Worm (Caenorhabditis elegans): ENCODE results near the gene Y57G11C.36.

Y57G11C.36 gene

DNA sequence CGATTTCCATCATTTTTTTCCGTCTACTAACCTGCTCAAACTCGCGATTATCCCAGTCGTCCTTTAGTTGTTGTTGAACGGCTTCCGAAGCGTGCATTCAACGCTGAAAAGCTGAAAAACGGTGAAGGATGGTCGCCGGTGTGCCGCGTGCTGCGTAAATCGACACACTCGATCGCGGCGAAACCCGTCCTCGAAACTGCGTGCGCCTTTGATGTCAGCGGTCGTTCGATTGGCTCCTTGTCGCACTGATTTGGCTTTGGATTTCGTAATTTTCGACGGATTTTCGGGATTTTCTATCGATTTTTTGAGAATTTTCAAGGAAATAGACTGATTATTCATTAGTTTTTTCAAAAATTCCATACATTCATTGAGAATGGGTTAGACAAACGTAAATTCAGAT lies 23.8 kb upstream of the Y57G11C.36 start, which contains the start of the genes Y57G11C.1147 and nuo-3 (continued):
- TF ChIP-seq Y79H2A.3 (GFP tag; conservative IDR thresholded peaks at IDR 0.05) (no peak), ceh-79 (tag; optimal IDR thresholded peaks at IDR 0.05) (no peak)

DNA sequence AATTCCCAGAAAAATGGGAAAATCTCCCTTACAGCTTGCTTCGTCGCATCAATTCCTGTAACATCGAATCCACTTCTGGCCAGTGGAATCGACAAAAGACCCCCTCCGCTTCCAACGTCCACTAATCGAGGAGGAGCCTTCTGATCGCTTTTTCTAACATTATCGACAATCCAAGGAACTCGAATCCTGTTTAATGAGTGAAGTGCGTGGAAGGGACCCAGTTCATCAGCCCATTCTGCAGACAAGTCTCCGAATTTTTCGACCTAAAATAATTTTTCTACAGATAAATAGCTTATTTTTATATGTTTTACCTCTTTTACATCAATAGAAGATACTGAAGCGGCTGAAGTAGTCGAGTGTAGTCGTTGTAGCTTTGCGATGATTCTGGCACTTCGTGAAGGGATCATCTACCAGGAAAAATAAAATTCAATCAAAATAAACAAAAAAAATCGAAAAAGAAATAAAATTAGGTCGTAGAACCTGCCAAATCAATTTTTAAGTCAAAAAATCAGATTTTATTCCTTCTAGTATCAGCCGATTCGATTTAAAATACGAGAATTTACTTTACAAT lies 22.4 kb upstream of the Y57G11C.36 start, which contains the start of gene coq-3:
coq-3 (minus strand) TSS at position 407 of the 571 bp plus-strand sequence.
- TF ChIP-seq attf-6 (GFP tag; IDR thresholded peaks at IDR 0.05) (peak; percentile 71), attf-3 (GFP tag; conservative IDR thresholded peaks at IDR 0.05) (no peak), dox-1 (GFP tag; IDR thresholded peaks at IDR 0.05) (0 out of 2 replicates have a peak, but pooled peaks have one; percentile 15), hrde-1 (tag; optimal IDR thresholded peaks at IDR 0.05; ENCODE audit: borderline replicate concordance) (no peak), lin-40 (tag; optimal IDR thresholded peaks at IDR 0.05) (no peak), somi-1 (GFP tag; optimal IDR thresholded peaks at IDR 0.05) (no peak), Y95B8A.8 (GFP tag; IDR thresholded peaks at IDR 0.05) (no peak), let-607 (tag; optimal IDR thresholded peaks at IDR 0.05) (peak in 1 of 2 experiments; percentile 9), snpc-4 (GFP tag; optimal IDR thresholded peaks at IDR 0.05) (no peak), snpc-4 (tag; optimal IDR thresholded peaks at IDR 0.05) (peak in 1 of 4 experiments; percentile 75), ZK185.1 (tag; optimal IDR thresholded peaks at IDR 0.05; ENCODE audit: poor library complexity, severe bottlenecking) (no peak), ama-1 (optimal IDR thresholded peaks at IDR 0.05) (peak; percentile 17), ama-1 (GFP tag; optimal IDR thresholded peaks at IDR 0.05) (no peak), atf-7 (tag; optimal IDR thresholded peaks at IDR 0.05) (no peak), ztf-6 (GFP tag; IDR thresholded peaks at IDR 0.05) (no peak), hmg-1.2 (GFP tag; IDR thresholded peaks at IDR 0.05) (peak; percentile 4; the same call in 1 of the 2 replicates), attf-5 (GFP tag; optimal IDR thresholded peaks at IDR 0.05) (no peak), ztf-25 (GFP tag; IDR thresholded peaks at IDR 0.05) (no peak), lag-1 (GFP tag; IDR thresholded peaks at IDR 0.05) (no peak), F33H1.4 (GFP tag; IDR thresholded peaks at IDR 0.05) (0 out of 2 replicates have a peak, but pooled peaks have one; percentile 6), ceh-58 (GFP tag; IDR thresholded peaks at IDR 0.05) (no peak), nhr-27 (tag; optimal IDR thresholded peaks at IDR 0.05) (peak; percentile 47), mcd-1 (GFP tag; IDR thresholded peaks at IDR 0.05) (0 out of 2 replicates have a peak, but pooled peaks have one; percentile 6), ztf-18 (tag; optimal IDR thresholded peaks at IDR 0.05) (no peak), ekl-4 (GFP tag; IDR thresholded peaks at IDR 0.05) (0 out of 2 replicates have a peak, but pooled peaks have one; percentile 34), Y53G8AR.9 (GFP tag; conservative IDR thresholded peaks at IDR 0.05) (no peak; the same call in 1 of the 2 replicates), repo-1 (tag; optimal IDR thresholded peaks at IDR 0.05) (peak; percentile 46), B0035.1 (tag; optimal IDR thresholded peaks at IDR 0.05) (no peak)

DNA sequence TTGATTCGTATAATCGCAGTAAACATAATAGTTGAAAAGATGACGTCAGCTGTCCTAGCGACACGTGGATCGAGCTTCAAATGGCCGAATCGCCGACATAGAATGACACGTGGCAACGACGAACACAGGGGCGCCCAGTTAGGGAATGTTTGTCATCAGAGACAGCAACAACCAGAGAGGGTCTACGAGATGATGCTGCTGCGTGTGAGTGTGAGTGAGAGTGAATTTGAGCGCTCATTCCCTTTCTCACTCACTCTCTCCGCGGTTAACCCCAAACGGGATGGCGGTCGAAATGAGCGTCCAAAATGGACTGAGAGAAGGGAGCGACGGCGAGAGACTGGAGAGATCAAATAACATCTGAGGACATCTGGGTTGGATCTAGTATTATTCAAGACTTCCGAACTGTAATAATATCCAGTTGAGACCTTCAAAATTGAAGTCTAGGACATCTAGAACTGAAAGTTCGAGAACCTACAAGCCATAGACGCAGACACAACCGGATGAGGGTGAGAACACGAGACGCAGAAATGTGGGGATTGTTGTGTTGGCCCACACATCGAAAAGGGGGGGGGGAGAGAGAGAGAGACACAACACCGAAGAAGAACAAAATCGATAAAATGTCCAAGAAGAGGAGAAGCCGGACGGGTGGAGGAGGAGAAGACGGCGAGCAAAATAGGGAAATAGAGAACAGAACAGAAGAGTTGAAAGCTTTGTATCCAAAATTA lies 20.5 kb upstream of the Y57G11C.36 start:
- TF ChIP-seq ztf-3 (GFP tag; optimal IDR thresholded peaks at IDR 0.05) = no peak
- TF ChIP-seq nhr-90 (tag; optimal IDR thresholded peaks at IDR 0.05) = peak; percentile 38
- TF ChIP-seq madf-6 (GFP tag; IDR thresholded peaks at IDR 0.05) = no peak
- no peak for TF ChIP-seq rpc-1 (optimal IDR thresholded peaks at IDR 0.05)
- no peak for TF ChIP-seq rpc-1 (tag; optimal IDR thresholded peaks at IDR 0.05)
- no peak for TF ChIP-seq lsy-27 (tag; optimal IDR thresholded peaks at IDR 0.05; ENCODE audit: borderline replicate concordance, insufficient read depth)
- TF ChIP-seq ztf-25 (GFP tag; IDR thresholded peaks at IDR 0.05) = no peak
- TF ChIP-seq rcor-1 (GFP tag; IDR thresholded peaks at IDR 0.05) = no peak
- no peak for TF ChIP-seq fkh-3 (tag; optimal IDR thresholded peaks at IDR 0.05)
- no peak for TF ChIP-seq hmg-20 (GFP tag; IDR thresholded peaks at IDR 0.05)
- 0 out of 2 replicates have a peak, but pooled peaks have one; percentile 36 for TF ChIP-seq F37B4.10 (GFP tag; IDR thresholded peaks at IDR 0.05)
- TF ChIP-seq F57A8.1 (GFP tag; optimal IDR thresholded peaks at IDR 0.05) = no peak
- peak; percentile 66 for TF ChIP-seq K12H6.12 (tag; optimal IDR thresholded peaks at IDR 0.05)
- no peak for TF ChIP-seq F52B5.7 (tag; optimal IDR thresholded peaks at IDR 0.05)
- peak; percentile 45 for TF ChIP-seq lin-40 (tag; optimal IDR thresholded peaks at IDR 0.05)
- TF ChIP-seq pbrm-1 (GFP tag; IDR thresholded peaks at IDR 0.05) = 0 out of 2 replicates have a peak, but pooled peaks have one; percentile 6
- TF ChIP-seq atf-7 (tag; optimal IDR thresholded peaks at IDR 0.05) = peak; percentile 17
- TF ChIP-seq unc-130 (GFP tag; optimal IDR thresholded peaks at IDR 0.05) = no peak
